Worm (Caenorhabditis elegans) whole organism, L4/young adult: ENCODE measurements around the gene K10D2.8.

Experiments
- dao-5 ChIP-seq: sonication (generic microtip); optimal IDR thresholded peaks from 2 replicates; lab custom pipeline; 2016; ENCODE audit warnings: missing genotype, missing genetic modification characterization, moderate library complexity, missing compliant biosample characterization
- him-1 ChIP-seq: sonication (generic microtip); optimal IDR thresholded peaks from 2 replicates; lab custom pipeline; 2016; ENCODE audit warnings: missing genotype, missing genetic modification reagents, missing genetic modification characterization, missing compliant biosample characterization

DNA sequence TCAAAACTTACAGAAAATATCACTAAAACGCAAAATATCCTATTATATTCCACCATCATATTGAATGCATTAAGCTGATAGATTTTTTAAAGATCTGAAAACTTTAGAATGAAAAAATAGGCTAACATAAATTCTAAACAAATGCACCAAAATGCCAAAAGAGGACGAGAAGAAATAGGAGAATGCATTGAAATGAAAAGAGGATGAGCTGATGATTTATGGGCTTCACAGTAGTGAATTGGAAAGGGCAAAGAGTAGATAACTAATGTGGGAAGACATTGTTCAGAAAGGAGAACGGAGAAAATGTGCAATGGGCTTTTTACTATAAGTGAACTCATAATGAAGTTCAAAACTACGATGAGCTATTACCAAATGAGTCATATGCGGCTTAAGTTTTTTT is 29.0 kb downstream of the K10D2.8 start, which contains the start of gene cutl-19:
- no peak for TF ChIP-seq him-1 (tag; lab: Kevin White, UChicago)
- TF ChIP-seq dao-5 (tag; lab: Kevin White, UChicago) = no peak
